Worm (Caenorhabditis elegans) whole organism, L4 larva: Measurements from ENCODE around the gene F54D5.15.

Source experiments
- F37D6.2 ChIP-seq: sonication (generic microtip); optimal IDR thresholded peaks from 2 replicates; lab custom pipeline; 2016; ENCODE audit warnings: mild to moderate bottlenecking, missing genetic modification characterization, missing compliant biosample characterization
- R02D3.7 ChIP-seq: fragments of 150-350 bp; sonication (generic microtip); optimal IDR thresholded peaks from 3 replicates; lab custom pipeline; 2014; ENCODE audit warnings: missing biosample characterization, missing genetic modification characterization
- T20F7.1 ChIP-seq: fragments of 200-800 bp; sonication (Bioruptor generic); optimal IDR thresholded peaks from 2 replicates; lab custom pipeline; 2018; ENCODE audit warnings: mild to moderate bottlenecking, missing genetic modification characterization, missing compliant biosample characterization
- Y48G9A.11 ChIP-seq: fragments of 200-800 bp; sonication (Bioruptor generic); IDR thresholded peaks from 2 replicates; pipeline ENCODE4 v1.3.6; 2022; ENCODE audit warnings: missing genetic modification reagents, missing genetic modification characterization, missing compliant biosample characterization
- Y5F2A.4 ChIP-seq: fragments of 200-800 bp; sonication (Bioruptor generic); optimal IDR thresholded peaks from 2 replicates; lab custom pipeline; 2018; ENCODE audit warnings: mild to moderate bottlenecking, missing genetic modification characterization, missing compliant biosample characterization
- attf-4 ChIP-seq: sonication (generic microtip); optimal IDR thresholded peaks from 3 replicates; lab custom pipeline; 2017; ENCODE audit warnings: missing biosample characterization, missing genetic modification characterization
- ceh-28 ChIP-seq: fragments of 150-350 bp; optimal IDR thresholded peaks from 2 replicates; lab custom pipeline; 2014; ENCODE audit warnings: missing biosample characterization, missing genetic modification reagents, missing genetic modification characterization
- ceh-44 ChIP-seq: fragments of 200-800 bp; sonication (Bioruptor generic); IDR thresholded peaks from 2 replicates; pipeline ENCODE4 v1.3.6; 2022; ENCODE audit warnings: missing genetic modification reagents, missing genetic modification characterization, missing compliant biosample characterization
- daf-12 ChIP-seq: fragments of 150-350 bp; optimal IDR thresholded peaks from 2 replicates; lab custom pipeline; 2014; ENCODE audit warnings: missing biosample characterization, missing genetic modification reagents, missing genetic modification characterization
- daf-16 ChIP-seq, 3 experiments: sonication (generic microtip); optimal IDR thresholded peaks; 2 replicates each; lab custom pipeline; 2016 to 2017; ENCODE audit warnings: missing genetic modification characterization in 3 of 3, missing genetic modification reagents in 3 of 3, mild to moderate bottlenecking in 2 of 3, missing compliant biosample characterization in 2 of 3, missing biosample characterization in 1 of 3, moderate library complexity in 1 of 3
- daf-19 ChIP-seq: fragments of 200-800 bp; sonication (Bioruptor generic); conservative IDR thresholded peaks from 2 replicates; pipeline ENCODE4 v1.3.6; 2022; ENCODE audit warnings: missing genetic modification characterization, missing compliant biosample characterization
- dmd-6 ChIP-seq: fragments of 200-800 bp; sonication (Bioruptor generic); IDR thresholded peaks from 2 replicates; pipeline ENCODE4 v1.3.6; 2022; ENCODE audit warnings: missing genetic modification reagents, missing genetic modification characterization, missing compliant biosample characterization
- dmd-9 ChIP-seq: fragments of 200-800 bp; sonication (Bioruptor generic); IDR thresholded peaks from 2 replicates; pipeline ENCODE4 v1.3.6; 2022; ENCODE audit warnings: missing genetic modification reagents, missing genetic modification characterization, missing compliant biosample characterization
- dpl-1 ChIP-seq: fragments of 150-350 bp; optimal IDR thresholded peaks from 2 replicates; lab custom pipeline; 2014; ENCODE audit warnings: missing biosample characterization, missing genetic modification reagents, missing genetic modification characterization
- duxl-1 ChIP-seq: sonication (generic microtip); optimal IDR thresholded peaks from 2 replicates; lab custom pipeline; 2016; ENCODE audit warnings: mild to moderate bottlenecking, missing genetic modification characterization, moderate library complexity, missing compliant biosample characterization; ENCODE audit not compliant: poor library complexity
- dve-1 ChIP-seq: sonication (generic microtip); optimal IDR thresholded peaks from 2 replicates; lab custom pipeline; 2017; ENCODE audit warnings: antibody characterized with exemption, mild to moderate bottlenecking, missing genetic modification characterization, missing compliant biosample characterization; ENCODE audit not compliant: insufficient read depth
- hlh-11 ChIP-seq: fragments of 200-800 bp; sonication (Bioruptor generic); optimal IDR thresholded peaks from 2 replicates; lab custom pipeline; 2018; ENCODE audit warnings: mild to moderate bottlenecking, missing genetic modification characterization, missing compliant biosample characterization
- hlh-30 ChIP-seq: sonication (generic microtip); optimal IDR thresholded peaks from 2 replicates; lab custom pipeline; 2017; ENCODE audit warnings: antibody characterized with exemption, mild to moderate bottlenecking, missing genetic modification characterization, missing compliant biosample characterization; ENCODE audit not compliant: insufficient read depth
- hmg-1.1 ChIP-seq: fragments of 200-800 bp; sonication (Bioruptor generic); IDR thresholded peaks from 2 replicates; pipeline ENCODE4 v1.3.6; 2022; ENCODE audit warnings: missing genetic modification reagents, missing genetic modification characterization, missing compliant biosample characterization
- lin-1 ChIP-seq: fragments of 200-800 bp; sonication (Bioruptor generic); IDR thresholded peaks from 2 replicates; pipeline ENCODE4 v1.3.6; 2022; ENCODE audit warnings: missing genetic modification reagents, missing genetic modification characterization, missing compliant biosample characterization
- lin-39 ChIP-seq: fragments of 150-350 bp; optimal IDR thresholded peaks from 2 replicates; lab custom pipeline; 2014; ENCODE audit warnings: missing biosample characterization, missing genetic modification reagents, missing genetic modification characterization
- mdl-1 ChIP-seq, 2 experiments: fragments of 150-350 bp in 1 of 2; sonication (generic microtip) in 1 of 2; optimal IDR thresholded peaks; 2 replicates each; lab custom pipeline; 2014 to 2017; ENCODE audit warnings: missing biosample characterization in 2 of 2, missing genetic modification characterization in 2 of 2
- mep-1 ChIP-seq: fragments of 150-350 bp; sonication (generic microtip); optimal IDR thresholded peaks from 3 replicates; lab custom pipeline; 2014; ENCODE audit warnings: missing biosample characterization, missing genetic modification characterization
- mes-2 ChIP-seq: sonication (generic microtip); optimal IDR thresholded peaks from 2 replicates; lab custom pipeline; 2016; ENCODE audit warnings: missing genotype, mild to moderate bottlenecking, missing genetic modification characterization, missing compliant biosample characterization; ENCODE audit not compliant: poor library complexity, severe bottlenecking
- mxl-2 ChIP-seq: fragments of 200-800 bp; sonication (Bioruptor generic); conservative IDR thresholded peaks from 2 replicates; pipeline ENCODE4 v1.3.6; 2022; ENCODE audit warnings: missing genetic modification reagents, missing genetic modification characterization, missing compliant biosample characterization
- nhr-11 ChIP-seq: fragments of 150-350 bp; optimal IDR thresholded peaks from 2 replicates; lab custom pipeline; 2014; ENCODE audit warnings: missing biosample characterization, missing genetic modification characterization
- nhr-111 ChIP-seq: fragments of 200-800 bp; sonication (Bioruptor generic); optimal IDR thresholded peaks from 2 replicates; lab custom pipeline; 2018; ENCODE audit warnings: mild to moderate bottlenecking, missing genetic modification characterization, missing compliant biosample characterization
- nhr-28 ChIP-seq: fragments of 150-350 bp; optimal IDR thresholded peaks from 2 replicates; lab custom pipeline; 2014; ENCODE audit warnings: missing biosample characterization, missing genetic modification characterization
- nhr-41 ChIP-seq: fragments of 200-800 bp; sonication (Bioruptor generic); IDR thresholded peaks from 2 replicates; pipeline ENCODE4 v1.3.6; 2022; ENCODE audit warnings: missing genetic modification reagents, missing genetic modification characterization, missing compliant biosample characterization
- nhr-77 ChIP-seq: fragments of 150-350 bp; optimal IDR thresholded peaks from 2 replicates; lab custom pipeline; 2014; ENCODE audit warnings: missing biosample characterization, missing genetic modification characterization
- php-3 ChIP-seq: fragments of 200-800 bp; sonication (Bioruptor generic); IDR thresholded peaks from 2 replicates; pipeline ENCODE4 v1.3.6; 2022; ENCODE audit warnings: missing genetic modification reagents, missing genetic modification characterization, missing compliant biosample characterization
- pqm-1 ChIP-seq: sonication (generic microtip); optimal IDR thresholded peaks from 2 replicates; lab custom pipeline; 2017; ENCODE audit warnings: missing biosample characterization, missing genetic modification characterization
- rbr-2 ChIP-seq: sonication (generic microtip); optimal IDR thresholded peaks from 2 replicates; lab custom pipeline; 2016; ENCODE audit warnings: missing genotype, missing genetic modification characterization, missing compliant biosample characterization
- sdz-12 ChIP-seq: fragments of 200-800 bp; sonication (Bioruptor generic); optimal IDR thresholded peaks from 2 replicates; lab custom pipeline; 2018; ENCODE audit warnings: mild to moderate bottlenecking, missing genetic modification characterization, missing compliant biosample characterization
- set-16 ChIP-seq: fragments of 200-800 bp; sonication (Bioruptor generic); IDR thresholded peaks from 2 replicates; pipeline ENCODE4 v1.3.6; 2022; ENCODE audit warnings: missing genetic modification reagents, missing genetic modification characterization, missing compliant biosample characterization
- snpc-4 ChIP-seq: fragments of 150-350 bp; optimal IDR thresholded peaks from 2 replicates; lab custom pipeline; 2014; ENCODE audit warnings: missing biosample characterization, missing genetic modification characterization
- spr-3 ChIP-seq: fragments of 200-800 bp; sonication (Bioruptor generic); optimal IDR thresholded peaks from 2 replicates; lab custom pipeline; 2018; ENCODE audit warnings: mild to moderate bottlenecking, missing genetic modification characterization, missing compliant biosample characterization
- tag-97 ChIP-seq: fragments of 200-800 bp; sonication (Bioruptor generic); IDR thresholded peaks from 2 replicates; pipeline ENCODE4 v1.3.6; 2022; ENCODE audit warnings: missing genetic modification characterization, missing compliant biosample characterization
- tra-1 ChIP-seq: fragments of 200-800 bp; sonication (Bioruptor generic); IDR thresholded peaks from 2 replicates; pipeline ENCODE4 v1.3.6; 2022; ENCODE audit warnings: missing genetic modification reagents, missing genetic modification characterization, missing compliant biosample characterization
- unc-130 ChIP-seq: sonication (generic microtip); optimal IDR thresholded peaks from 2 replicates; lab custom pipeline; 2016; ENCODE audit warnings: missing genetic modification reagents, missing genetic modification characterization, missing compliant biosample characterization
- unc-39 ChIP-seq: sonication (generic microtip); optimal IDR thresholded peaks from 2 replicates; lab custom pipeline; 2017; ENCODE audit warnings: missing biosample characterization, missing genetic modification characterization
- unc-62 ChIP-seq, 3 experiments: fragments of 150-350 bp in 1 of 3; sonication (generic microtip); optimal IDR thresholded peaks in 2 of 3; peaks in 1 of 3; 1 replicate in 1 of 3; 2 replicates in 2 of 3; lab custom pipeline; 2014 to 2017; ENCODE audit warnings: missing biosample characterization in 3 of 3, missing genetic modification characterization in 3 of 3, missing genetic modification reagents in 3 of 3, missing genotype in 1 of 3
- zag-1 ChIP-seq: fragments of 150-350 bp; optimal IDR thresholded peaks from 2 replicates; lab custom pipeline; 2014; ENCODE audit warnings: missing biosample characterization, missing genetic modification characterization
- zip-11 ChIP-seq: fragments of 200-800 bp; sonication (Bioruptor generic); IDR thresholded peaks from 2 replicates; pipeline ENCODE4 v1.3.6; 2022; ENCODE audit warnings: missing genetic modification characterization, missing compliant biosample characterization
- zip-2 ChIP-seq: fragments of 150-350 bp; optimal IDR thresholded peaks from 2 replicates; lab custom pipeline; 2014; ENCODE audit warnings: missing biosample characterization, missing genetic modification characterization

Gene F54D5.15

ce11 chrII:11611462-11611861, 47.4 kb upstream of the F54D5.15 start (continued):
- 0 out of 2 replicates have a peak, but pooled peaks have one; percentile 27 for TF ChIP-seq lin-1 (GFP tag; lab: Robert Waterston, UW)
- TF ChIP-seq daf-16 (GFP tag; optimal IDR thresholded peaks at IDR 0.05; lab: Kevin White, UChicago) = no peak
- TF ChIP-seq daf-16 (tag; optimal IDR thresholded peaks at IDR 0.05; lab: Kevin White, UChicago) = peak; percentile 30
- TF ChIP-seq zip-11 (GFP tag; lab: Robert Waterston, UW) = no peak
- TF ChIP-seq Y48G9A.11 (GFP tag; lab: Robert Waterston, UW) = no peak
- TF ChIP-seq T20F7.1 (GFP tag; lab: Kevin White, UChicago) = no peak
- peak; percentile 44 for TF ChIP-seq nhr-77 (tag; lab: Kevin White, UChicago)
- TF ChIP-seq mdl-1 (tag; optimal IDR thresholded peaks at IDR 0.05; lab: Kevin White, UChicago) = no peak
- no peak for TF ChIP-seq lin-39 (tag; lab: Kevin White, UChicago)
- TF ChIP-seq mxl-2 (GFP tag; lab: Robert Waterston, UW) = peak; percentile 53; the same call in 1 of the 2 replicates
- TF ChIP-seq snpc-4 (tag; lab: Kevin White, UChicago) = no peak
- peak; percentile 66 for TF ChIP-seq tra-1 (GFP tag; lab: Robert Waterston, UW)
- no peak for TF ChIP-seq hmg-1.1 (GFP tag; lab: Robert Waterston, UW)
- no peak for TF ChIP-seq unc-39 (tag; lab: Kevin White, UChicago)
- TF ChIP-seq attf-4 (tag; lab: Kevin White, UChicago) = no peak
- TF ChIP-seq zip-2 (tag; lab: Kevin White, UChicago) = no peak
- no peak for TF ChIP-seq spr-3 (GFP tag; lab: Kevin White, UChicago)
- TF ChIP-seq sdz-12 (GFP tag; lab: Kevin White, UChicago) = no peak
- TF ChIP-seq daf-12 = no peak
- no peak for TF ChIP-seq nhr-111 (GFP tag; lab: Kevin White, UChicago)
- TF ChIP-seq dve-1 (tag; lab: Kevin White, UChicago) = peak; percentile 52
- no peak for TF ChIP-seq dmd-9 (GFP tag; lab: Robert Waterston, UW)
- TF ChIP-seq tag-97 (GFP tag; lab: Robert Waterston, UW) = no peak
- TF ChIP-seq nhr-41 (GFP tag; lab: Robert Waterston, UW) = no peak
- no peak for TF ChIP-seq dpl-1
- no peak for TF ChIP-seq unc-130 (GFP tag; lab: Kevin White, UChicago)
- TF ChIP-seq ceh-28 (tag; lab: Kevin White, UChicago) = no peak

DNA sequence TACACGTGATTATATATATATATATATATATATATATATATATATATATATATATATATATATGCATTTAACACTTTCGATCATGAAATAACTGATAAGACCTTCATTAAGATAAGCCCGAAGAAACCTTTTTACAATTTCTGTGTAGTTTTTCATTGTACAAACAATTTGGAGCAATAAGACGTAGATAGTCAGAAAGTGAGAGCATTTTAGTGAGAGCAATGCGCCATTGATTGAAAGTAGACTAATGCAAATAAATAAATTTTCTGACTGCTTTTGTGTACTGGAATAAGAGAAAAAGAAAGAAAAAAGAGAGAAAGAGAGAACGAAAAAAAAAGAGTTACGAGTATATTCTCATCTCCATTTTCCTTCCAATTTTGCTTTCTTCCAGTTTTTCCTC, 40.6 kb upstream of the F54D5.15 start:
- no peak for TF ChIP-seq daf-16 (GFP tag; optimal IDR thresholded peaks at IDR 0.05; lab: Kevin White, UChicago)
- TF ChIP-seq daf-16 (tag; optimal IDR thresholded peaks at IDR 0.05; lab: Kevin White, UChicago) = peak; percentile 78
- TF ChIP-seq dmd-6 (GFP tag; lab: Robert Waterston, UW) = peak; percentile 49
- no peak for TF ChIP-seq daf-19 (GFP tag; lab: Robert Waterston, UW)
- TF ChIP-seq dve-1 (tag; lab: Kevin White, UChicago) = peak; percentile 66
- TF ChIP-seq nhr-28 (tag; lab: Kevin White, UChicago) = peak; percentile 40
- TF ChIP-seq mes-2 (tag; lab: Kevin White, UChicago) = no peak
- TF ChIP-seq hlh-11 (tag; lab: Kevin White, UChicago) = peak; percentile 32
- peak; percentile 85 for TF ChIP-seq pqm-1
- peak; percentile 30 for TF ChIP-seq mep-1 (tag; lab: Kevin White, UChicago)
- no peak for TF ChIP-seq zag-1 (tag; lab: Kevin White, UChicago)
- TF ChIP-seq duxl-1 (tag; lab: Kevin White, UChicago) = no peak

- no peak for TF ChIP-seq nhr-11 (tag; lab: Kevin White, UChicago)
- TF ChIP-seq php-3 (GFP tag; lab: Robert Waterston, UW) = no peak
- no peak for TF ChIP-seq unc-130 (GFP tag; lab: Kevin White, UChicago)
- TF ChIP-seq rbr-2 (tag; lab: Kevin White, UChicago) = no peak
- TF ChIP-seq unc-62 (GFP tag; optimal IDR thresholded peaks at IDR 0.05 in 1 of 2; lab: Kevin White, UChicago) = peak in 1 of 2 experiments; percentile 57
- no peak for TF ChIP-seq unc-62 (tag; optimal IDR thresholded peaks at IDR 0.05; lab: Kevin White, UChicago)
- no peak for TF ChIP-seq Y5F2A.4 (GFP tag; lab: Kevin White, UChicago)
- no peak for TF ChIP-seq hlh-30 (tag; lab: Kevin White, UChicago)
- TF ChIP-seq daf-16 (GFP tag; optimal IDR thresholded peaks at IDR 0.05; lab: Kevin White, UChicago) = no peak
- TF ChIP-seq daf-16 (tag; optimal IDR thresholded peaks at IDR 0.05; lab: Kevin White, UChicago) = no peak
- no peak for TF ChIP-seq F37D6.2 (tag; lab: Kevin White, UChicago)
- 0 out of 2 replicates have a peak, but pooled peaks have one; percentile 22 for TF ChIP-seq set-16
- no peak for TF ChIP-seq lin-1 (GFP tag; lab: Robert Waterston, UW)
- no peak for TF ChIP-seq ceh-44 (GFP tag; lab: Robert Waterston, UW)
- TF ChIP-seq zip-2 (tag; lab: Kevin White, UChicago) = no peak
- peak; percentile 34 for TF ChIP-seq hlh-11 (tag; lab: Kevin White, UChicago)
- TF ChIP-seq R02D3.7 (tag; lab: Kevin White, UChicago) = no peak
- no peak for TF ChIP-seq dve-1 (tag; lab: Kevin White, UChicago)
These were observed 38.4 kb upstream of the F54D5.15 start for ce11 chrII:11602387-11602960.
